Fruit fly (Drosophila melanogaster): ENCODE data around the gene CG42446.

CG42446 gene

DNA sequence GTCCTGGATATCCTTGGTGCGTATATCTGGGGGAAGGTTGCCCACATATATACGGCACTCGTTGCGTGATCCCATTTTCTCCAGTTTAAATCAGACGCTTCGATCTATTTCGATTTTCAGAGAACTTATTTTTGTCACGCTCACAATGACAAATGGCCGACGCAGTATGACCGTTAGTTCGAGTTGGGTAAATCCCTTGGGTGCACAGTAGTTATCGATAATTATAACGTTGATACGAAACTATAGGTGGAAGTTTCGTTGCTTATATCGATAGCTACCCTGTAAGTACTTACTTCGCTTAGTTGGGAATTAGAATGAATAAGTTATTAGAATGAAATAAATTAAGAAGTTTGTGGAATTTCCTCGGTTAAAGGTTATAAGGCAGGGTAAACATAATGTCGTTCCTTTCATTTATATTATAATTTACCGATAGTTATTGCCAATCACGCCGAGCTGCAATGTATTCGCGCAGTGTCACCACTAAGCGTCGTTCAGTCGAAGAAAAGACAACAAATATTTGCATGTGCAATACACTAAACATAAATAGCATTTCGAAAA is 18.0 kb downstream of the CG42446 start, which contains the start of the genes SF2 and pad (continued):
- TF ChIP-seq Vsx2 (GFP tag; optimal IDR thresholded peaks at IDR 0.05; ENCODE audit: partially characterized antibody) (no peak), Sp1 (GFP tag; optimal IDR thresholded peaks at IDR 0.05) (peak; percentile 80), HLH106 (tag; optimal IDR thresholded peaks at IDR 0.05) (peak; percentile 86), psq (GFP tag; optimal IDR thresholded peaks at IDR 0.05) (peak; percentile 70)

DNA sequence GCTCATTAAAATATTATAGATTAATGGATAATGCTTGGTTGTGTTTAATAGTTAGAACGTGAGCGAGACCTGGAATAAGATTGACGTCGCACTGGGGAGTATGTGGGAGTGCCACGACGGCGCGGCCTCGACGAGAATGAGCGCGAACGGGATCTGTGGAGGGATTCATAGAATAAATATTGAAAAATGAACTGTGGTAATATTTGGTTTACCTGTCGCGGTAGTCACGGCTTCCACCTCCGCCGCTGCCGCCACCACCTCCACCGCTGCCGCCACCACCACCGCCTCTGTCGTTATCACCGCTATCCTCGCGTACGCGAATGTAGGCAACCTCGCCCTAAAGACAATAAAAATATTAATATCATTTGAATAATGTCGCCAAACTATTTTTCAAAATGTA is 19.3 kb downstream of the CG42446 start:
- no peak for TF ChIP-seq usp (GFP tag; optimal IDR thresholded peaks at IDR 0.05)
- no peak for TF ChIP-seq HLH106 (tag; optimal IDR thresholded peaks at IDR 0.05)
- TF ChIP-seq rgr (GFP tag; optimal IDR thresholded peaks at IDR 0.05), result no peak
- no peak for TF ChIP-seq jim (GFP tag; optimal IDR thresholded peaks at IDR 0.05)
- TF ChIP-seq Hnf4 (GFP tag; optimal IDR thresholded peaks at IDR 0.05), result no peak
- TF ChIP-seq N (GFP tag; optimal IDR thresholded peaks at IDR 0.05), result no peak
- TF ChIP-seq h (GFP tag; optimal IDR thresholded peaks at IDR 0.05), result no peak
- TF ChIP-seq Vsx2 (GFP tag; optimal IDR thresholded peaks at IDR 0.05; ENCODE audit: partially characterized antibody), result no peak
- TF ChIP-seq tai (GFP tag; optimal IDR thresholded peaks at IDR 0.05), result no peak
- TF ChIP-seq Hr78 (GFP tag; optimal IDR thresholded peaks at IDR 0.05), result no peak
- no peak for TF ChIP-seq psq (GFP tag; optimal IDR thresholded peaks at IDR 0.05)
- TF ChIP-seq woc (GFP tag; optimal IDR thresholded peaks at IDR 0.05), result no peak
- TF ChIP-seq Jra (GFP tag; optimal IDR thresholded peaks at IDR 0.05), result no peak
- TF ChIP-seq sage (GFP tag; optimal IDR thresholded peaks at IDR 0.05), result no peak
- TF ChIP-seq dl (GFP tag; optimal IDR thresholded peaks at IDR 0.05; ENCODE audit: insufficient read depth in 1 of 2, partially characterized antibody in 2 of 2), result no peak
- TF ChIP-seq Dif (GFP tag; optimal IDR thresholded peaks at IDR 0.05; ENCODE audit: partially characterized antibody), result no peak
- no peak for TF ChIP-seq ey (GFP tag; optimal IDR thresholded peaks at IDR 0.05)
- TF ChIP-seq CG9705 (GFP tag; optimal IDR thresholded peaks at IDR 0.05), result no peak
- TF ChIP-seq Sp1 (GFP tag; optimal IDR thresholded peaks at IDR 0.05), result no peak
- no peak for TF ChIP-seq Myc (optimal IDR thresholded peaks at IDR 0.05)

dm6 chr3R:16339475-16339874 is 20.4 kb downstream of the CG42446 start, which contains the start of gene Sulf1:
TSS of gene Sulf1 (minus strand) at chr3R:16339575.
- TF ChIP-seq Hr78 (GFP tag; optimal IDR thresholded peaks at IDR 0.05) (no peak), Hr83 (GFP tag; optimal IDR thresholded peaks at IDR 0.05; ENCODE audit: poor library complexity, severe bottlenecking) (no peak), HLH106 (tag; optimal IDR thresholded peaks at IDR 0.05) (no peak), Sp1 (GFP tag; optimal IDR thresholded peaks at IDR 0.05) (no peak), Vsx2 (GFP tag; optimal IDR thresholded peaks at IDR 0.05; ENCODE audit: partially characterized antibody) (no peak), rgr (GFP tag; optimal IDR thresholded peaks at IDR 0.05) (no peak), GATAd (GFP tag; optimal IDR thresholded peaks at IDR 0.05) (no peak), Mio (GFP tag; optimal IDR thresholded peaks at IDR 0.05) (no peak), tai (GFP tag; optimal IDR thresholded peaks at IDR 0.05) (no peak)

- peak; percentile 33 for TF ChIP-seq jim (GFP tag; optimal IDR thresholded peaks at IDR 0.05)
- TF ChIP-seq sv (GFP tag; optimal IDR thresholded peaks at IDR 0.05), result no peak
- no peak for TF ChIP-seq woc (GFP tag; optimal IDR thresholded peaks at IDR 0.05)
- TF ChIP-seq HLH106 (tag; optimal IDR thresholded peaks at IDR 0.05), result no peak
- TF ChIP-seq GATAd (GFP tag; optimal IDR thresholded peaks at IDR 0.05), result no peak
- TF ChIP-seq Mio (GFP tag; optimal IDR thresholded peaks at IDR 0.05), result no peak
- TF ChIP-seq h (GFP tag; optimal IDR thresholded peaks at IDR 0.05), result peak; percentile 50
- no peak for TF ChIP-seq CG32264 (GFP tag; optimal IDR thresholded peaks at IDR 0.05)
- TF ChIP-seq dsf (GFP tag; optimal IDR thresholded peaks at IDR 0.05; ENCODE audit: borderline replicate concordance), result no peak
- peak in 1 of 2 experiments; percentile 15 for TF ChIP-seq foxo (GFP tag; optimal IDR thresholded peaks at IDR 0.05)
- no peak for TF ChIP-seq Dfd (GFP tag; optimal IDR thresholded peaks at IDR 0.05)
- TF ChIP-seq ey (GFP tag; optimal IDR thresholded peaks at IDR 0.05), result no peak
- TF ChIP-seq Hr83 (GFP tag; optimal IDR thresholded peaks at IDR 0.05; ENCODE audit: poor library complexity, severe bottlenecking), result peak; percentile 33
- TF ChIP-seq br (GFP tag; optimal IDR thresholded peaks at IDR 0.05), result no peak
- no peak for TF ChIP-seq sage (GFP tag; optimal IDR thresholded peaks at IDR 0.05)
- TF ChIP-seq OdsH (GFP tag; optimal IDR thresholded peaks at IDR 0.05), result no peak
- no peak for TF ChIP-seq Dif (GFP tag; optimal IDR thresholded peaks at IDR 0.05; ENCODE audit: partially characterized antibody)
- no peak for TF ChIP-seq lola (GFP tag; optimal IDR thresholded peaks at IDR 0.05)
- TF ChIP-seq fru (GFP tag; optimal IDR thresholded peaks at IDR 0.05), result no peak
- TF ChIP-seq Sp1 (GFP tag; optimal IDR thresholded peaks at IDR 0.05), result peak; percentile 18
- TF ChIP-seq rgr (GFP tag; optimal IDR thresholded peaks at IDR 0.05), result no peak
- no peak for TF ChIP-seq Hr78 (GFP tag; optimal IDR thresholded peaks at IDR 0.05)
- no peak for TF ChIP-seq usp (GFP tag; optimal IDR thresholded peaks at IDR 0.05)
- no peak for TF ChIP-seq CG9705 (GFP tag; optimal IDR thresholded peaks at IDR 0.05)
- TF ChIP-seq Myc (optimal IDR thresholded peaks at IDR 0.05), result no peak
- no peak for TF ChIP-seq Hnf4 (GFP tag; optimal IDR thresholded peaks at IDR 0.05)
- TF ChIP-seq CrebA (GFP tag; optimal IDR thresholded peaks at IDR 0.05; ENCODE audit: borderline replicate concordance), result no peak
- TF ChIP-seq dmrt93B (GFP tag; optimal IDR thresholded peaks at IDR 0.05), result no peak
- TF ChIP-seq Jra (GFP tag; optimal IDR thresholded peaks at IDR 0.05), result no peak
- TF ChIP-seq brk (GFP tag; optimal IDR thresholded peaks at IDR 0.05), result no peak
- TF ChIP-seq psq (GFP tag; optimal IDR thresholded peaks at IDR 0.05), result no peak
- no peak for TF ChIP-seq pan (optimal IDR thresholded peaks at IDR 0.05)
- TF ChIP-seq Abd-B (GFP tag; optimal IDR thresholded peaks at IDR 0.05), result no peak
- TF ChIP-seq dl (GFP tag; optimal IDR thresholded peaks at IDR 0.05; ENCODE audit: insufficient read depth in 1 of 2, partially characterized antibody in 2 of 2), result no peak
- TF ChIP-seq Rel (GFP tag; optimal IDR thresholded peaks at IDR 0.05), result no peak
- peak; percentile 67 for TF ChIP-seq Rel (tag; optimal IDR thresholded peaks at IDR 0.05)
- TF ChIP-seq Vsx2 (GFP tag; optimal IDR thresholded peaks at IDR 0.05; ENCODE audit: partially characterized antibody), result no peak
Measured at dm6 chr3R:16338342-16338741, 21.6 kb downstream of the CG42446 start.
